Fruit fly (Drosophila melanogaster) S2 (cell line): Measurements from ENCODE around the gene CG14618.

Experiments used
- CG8478 ChIP-seq: fragments of >200 bp; optimal IDR thresholded peaks from 2 replicates; lab custom pipeline; 2018
- CTCF ChIP-seq, 2 experiments: fragments of >200 bp; optimal IDR thresholded peaks; 2 replicates each; lab custom pipeline; 2018

DNA sequence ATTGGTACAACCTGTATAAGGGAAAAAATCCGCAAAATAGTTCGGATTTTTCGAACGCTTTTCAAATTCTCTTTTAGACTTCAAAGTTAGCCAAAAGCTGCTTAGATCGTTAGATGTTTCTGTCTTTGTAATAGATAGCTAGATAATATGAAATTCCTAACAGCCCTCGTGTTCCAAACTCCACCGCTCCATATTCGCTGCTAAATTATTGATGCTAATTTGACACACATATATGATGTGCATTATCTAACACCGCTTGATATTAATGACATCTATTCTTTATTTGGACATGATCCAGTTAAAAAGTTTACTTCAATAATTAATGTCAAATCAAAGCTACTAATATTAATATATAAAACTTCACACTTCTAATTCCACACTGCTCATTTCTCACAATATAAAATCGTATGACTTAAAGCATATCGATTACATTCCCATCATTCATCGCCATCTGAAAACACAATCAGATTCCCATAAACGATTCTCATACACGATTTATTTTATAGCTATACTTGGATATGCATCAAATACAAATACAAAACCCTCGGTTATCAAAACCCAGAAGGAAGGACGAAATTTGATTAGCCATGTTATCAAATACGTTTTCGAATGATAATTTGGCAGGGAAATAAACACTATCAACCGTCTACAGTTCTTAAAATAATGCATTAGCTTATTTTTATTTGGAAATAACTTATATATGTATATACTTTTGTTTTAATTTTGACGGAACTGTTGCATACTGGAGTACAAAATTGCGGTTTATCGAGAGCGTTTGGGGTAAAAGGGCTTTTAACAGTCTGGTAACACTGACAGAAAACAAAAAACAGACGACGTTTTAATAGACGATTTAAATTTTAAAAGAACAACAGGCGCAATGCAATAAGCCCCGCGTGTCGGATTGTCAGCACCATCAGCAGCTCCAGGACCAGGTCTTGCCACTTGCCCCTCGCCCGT, 29.3 kb upstream of the CG14618 start, which contains the start of gene CG14621:
- TF ChIP-seq CTCF (optimal IDR thresholded peaks at IDR 0.05; lab: Kevin White, UChicago): no peak
- no peak for TF ChIP-seq CG8478
